Fruit fly (Drosophila melanogaster) whole organism, embryonic: Measurements from ENCODE around the gene SCaMC.
A peak's percentile ranks its signal among the peaks of the same experiment; 100 is the strongest.

Source experiments
- Awh ChIP-seq: fragments of 200-800 bp; sonication (Bioruptor generic); IDR thresholded peaks from 2 replicates; pipeline ENCODE4, ENCODE4 v1.3.6; 2022; ENCODE audit warnings: missing biosample characterization, missing genetic modification characterization
- B-H1 ChIP-seq: fragments of 200-800 bp; sonication (Bioruptor generic); IDR thresholded peaks from 3 replicates; pipeline ENCODE4 v1.3.6; 2022; ENCODE audit warnings: missing biosample characterization, missing genetic modification characterization
- CG10147 ChIP-seq: fragments of 200-800 bp; sonication (Bioruptor generic); optimal IDR thresholded peaks from 2 replicates; lab custom pipeline; 2019; ENCODE audit warnings: missing biosample characterization, mild to moderate bottlenecking, missing genetic modification characterization, moderate library complexity
- CG11247 ChIP-seq: fragments of 200-800 bp; sonication (Bioruptor generic); IDR thresholded peaks from 2 replicates; pipeline ENCODE4 v1.3.6; 2022; ENCODE audit warnings: missing biosample characterization, missing genetic modification characterization
- CG11504 ChIP-seq: fragments of 200-800 bp; sonication (Bioruptor generic); optimal IDR thresholded peaks from 3 replicates; lab custom pipeline; 2019; ENCODE audit warnings: missing biosample characterization, mild to moderate bottlenecking, missing genetic modification characterization, moderate library complexity
- CG12071 ChIP-seq: fragments of 200-800 bp; sonication (Bioruptor generic); optimal IDR thresholded peaks from 3 replicates; lab custom pipeline; 2018; ENCODE audit warnings: missing biosample characterization, mild to moderate bottlenecking, missing genetic modification characterization
- CG14710 ChIP-seq: fragments of 200-800 bp; sonication (Bioruptor generic); optimal IDR thresholded peaks from 3 replicates; lab custom pipeline; 2019; ENCODE audit warnings: missing biosample characterization, mild to moderate bottlenecking, missing genetic modification characterization, moderate library complexity
- CG1792 ChIP-seq: fragments of 200-800 bp; sonication (Bioruptor generic); optimal IDR thresholded peaks from 2 replicates; lab custom pipeline; 2016; ENCODE audit warnings: missing biosample characterization, missing genetic modification characterization
- CG18476 ChIP-seq: fragments of 200-800 bp; sonication (Bioruptor generic); optimal IDR thresholded peaks from 2 replicates; lab custom pipeline; 2016; ENCODE audit warnings: missing biosample characterization, mild to moderate bottlenecking, missing genetic modification characterization
- CG2678 ChIP-seq: fragments of 200-800 bp; sonication (Bioruptor generic); optimal IDR thresholded peaks from 3 replicates; lab custom pipeline; 2019; ENCODE audit warnings: missing biosample characterization, mild to moderate bottlenecking, missing genetic modification characterization, moderate library complexity
- CG30403 ChIP-seq: fragments of 200-800 bp; sonication (Bioruptor generic); optimal IDR thresholded peaks from 3 replicates; lab custom pipeline; 2016; ENCODE audit warnings: missing biosample characterization, missing genetic modification characterization
- CG30431 ChIP-seq: fragments of 200-800 bp; sonication (Bioruptor generic); optimal IDR thresholded peaks from 2 replicates; lab custom pipeline; 2017; ENCODE audit warnings: missing biosample characterization, missing genetic modification characterization
- CG3065 ChIP-seq: fragments of 200-800 bp; sonication (Bioruptor generic); optimal IDR thresholded peaks from 2 replicates; lab custom pipeline; 2016; ENCODE audit warnings: missing biosample characterization, missing genetic modification characterization
- CG31224 ChIP-seq: fragments of 200-800 bp; sonication (Bioruptor generic); IDR thresholded peaks from 2 replicates; pipeline ENCODE4 v1.3.6; 2022; ENCODE audit warnings: missing biosample characterization, missing genetic modification characterization
- CG32767 ChIP-seq: fragments of 200-800 bp; sonication (Bioruptor generic); IDR thresholded peaks from 2 replicates; pipeline ENCODE4 v1.3.6; 2022; ENCODE audit warnings: missing biosample characterization, missing genetic modification characterization
- CG34224 ChIP-seq: fragments of 200-800 bp; sonication (Bioruptor generic); IDR thresholded peaks from 3 replicates; pipeline ENCODE4 v1.3.6; 2022; ENCODE audit warnings: missing biosample characterization, missing genetic modification characterization; ENCODE audit not compliant: partially characterized antibody
- CG3726 ChIP-seq: fragments of 200-800 bp; sonication (Bioruptor generic); IDR thresholded peaks from 3 replicates; pipeline ENCODE4, ENCODE4 v1.3.6; 2022; ENCODE audit warnings: missing biosample characterization, missing genetic modification characterization
- CG3838 ChIP-seq: fragments of 200-800 bp; sonication (Bioruptor generic); optimal IDR thresholded peaks from 3 replicates; lab custom pipeline; 2016; ENCODE audit warnings: missing biosample characterization, missing genetic modification characterization
- CG42726 ChIP-seq: fragments of 200-800 bp; sonication (Bioruptor generic); IDR thresholded peaks from 2 replicates; pipeline ENCODE4 v1.3.6; 2022; ENCODE audit warnings: missing biosample characterization, missing genetic modification characterization; ENCODE audit not compliant: partially characterized antibody
- CG4282 ChIP-seq: fragments of 200-800 bp; sonication (Bioruptor generic); optimal IDR thresholded peaks from 2 replicates; lab custom pipeline; 2016; ENCODE audit warnings: missing biosample characterization, missing genetic modification characterization
- CG4854 ChIP-seq: fragments of 200-800 bp; sonication (Bioruptor generic); optimal IDR thresholded peaks from 2 replicates; lab custom pipeline; 2016; ENCODE audit warnings: missing biosample characterization, missing genetic modification characterization, inconsistent platforms
- CG7271 ChIP-seq: fragments of 200-800 bp; sonication (Bioruptor generic); optimal IDR thresholded peaks from 2 replicates; lab custom pipeline; 2018; ENCODE audit warnings: missing biosample characterization, mild to moderate bottlenecking, missing genetic modification characterization, moderate library complexity
- CG8478 ChIP-seq: fragments of >200 bp; optimal IDR thresholded peaks from 2 replicates; lab custom pipeline; 2018
- Ets65A ChIP-seq: fragments of 200-800 bp; sonication (Bioruptor generic); peaks from one replicate; lab custom pipeline; 2016; ENCODE audit warnings: missing biosample characterization, missing genetic modification characterization
- H2.0 ChIP-seq: fragments of 200-800 bp; sonication (Bioruptor generic); IDR thresholded peaks from 2 replicates; pipeline ENCODE4 v1.3.6; 2022; ENCODE audit warnings: missing biosample characterization, missing genetic modification characterization
- HHEX ChIP-seq: fragments of 200-800 bp; sonication (Bioruptor generic); optimal IDR thresholded peaks from 3 replicates; lab custom pipeline; 2017; ENCODE audit warnings: missing biosample characterization, mild to moderate bottlenecking, missing genetic modification characterization, missing genetic modification reagents
- Hmx ChIP-seq: fragments of 200-800 bp; sonication (Bioruptor generic); optimal IDR thresholded peaks from 2 replicates; lab custom pipeline; 2016; ENCODE audit warnings: missing biosample characterization, missing genetic modification characterization
- Lhr ChIP-seq: fragments of 200-800 bp; sonication (Bioruptor generic); optimal IDR thresholded peaks from 3 replicates; lab custom pipeline; 2017; ENCODE audit warnings: mild to moderate bottlenecking, missing biosample characterization, missing genetic modification reagents, missing genetic modification characterization
- MBD-R2 ChIP-seq: fragments of 200-800 bp; sonication (Bioruptor generic); IDR thresholded peaks from 2 replicates; pipeline ENCODE4 v1.3.6; 2022; ENCODE audit warnings: missing biosample characterization, missing genetic modification characterization
- Opbp ChIP-seq: fragments of 200-800 bp; sonication (Bioruptor generic); IDR thresholded peaks from 3 replicates; pipeline ENCODE4 v1.3.6; 2022; ENCODE audit warnings: missing biosample characterization, missing genetic modification characterization; ENCODE audit not compliant: partially characterized antibody
- TFAM ChIP-seq: fragments of 200-800 bp; sonication (Bioruptor generic); optimal IDR thresholded peaks from 2 replicates; lab custom pipeline; 2017; ENCODE audit warnings: missing biosample characterization, missing genetic modification characterization, inconsistent platforms
- Taf1 ChIP-seq: fragments of 200-800 bp; sonication (Bioruptor generic); IDR thresholded peaks from 2 replicates; pipeline ENCODE4 v1.3.6; 2022; ENCODE audit warnings: missing biosample characterization, missing genetic modification characterization
- abd-A ChIP-seq: fragments of 200-800 bp; sonication (Bioruptor generic); optimal IDR thresholded peaks from 3 replicates; lab custom pipeline; 2019; ENCODE audit warnings: missing biosample characterization, mild to moderate bottlenecking, missing genetic modification characterization, moderate library complexity
- ara ChIP-seq: fragments of 200-800 bp; sonication (Bioruptor generic); IDR thresholded peaks from 2 replicates; pipeline ENCODE4 v1.3.6; 2022; ENCODE audit warnings: missing biosample characterization, missing genetic modification characterization
- ash1 ChIP-seq: fragments of 200-800 bp; sonication (Bioruptor generic); optimal IDR thresholded peaks from 2 replicates; lab custom pipeline; 2018; ENCODE audit warnings: missing biosample characterization, mild to moderate bottlenecking, missing genetic modification characterization
- cg ChIP-seq: fragments of 200-800 bp; sonication (Bioruptor generic); optimal IDR thresholded peaks from 3 replicates; lab custom pipeline; 2019; ENCODE audit warnings: missing biosample characterization, mild to moderate bottlenecking, missing genetic modification characterization, moderate library complexity
- cwo ChIP-seq: fragments of 200-800 bp; sonication (Bioruptor generic); optimal IDR thresholded peaks from 3 replicates; lab custom pipeline; 2017; ENCODE audit warnings: missing biosample characterization, missing genetic modification characterization, mild to moderate bottlenecking, moderate library complexity, missing genetic modification reagents
- dati ChIP-seq: fragments of 200-800 bp; sonication (Bioruptor generic); IDR thresholded peaks from 2 replicates; pipeline ENCODE4 v1.3.6; 2022; ENCODE audit warnings: missing biosample characterization, missing genetic modification characterization
- eve ChIP-seq, 2 experiments: fragments of >200 bp; optimal IDR thresholded peaks; 2 replicates each; lab custom pipeline; 2017; ENCODE audit warnings: missing biosample characterization in 2 of 2, missing genetic modification characterization in 2 of 2
- fu2 ChIP-seq: fragments of 200-800 bp; sonication (Bioruptor generic); optimal IDR thresholded peaks from 2 replicates; lab custom pipeline; 2016; ENCODE audit warnings: missing biosample characterization, missing genetic modification characterization
- gfzf ChIP-seq: fragments of 200-800 bp; sonication (Bioruptor generic); optimal IDR thresholded peaks from 2 replicates; lab custom pipeline; 2016; ENCODE audit warnings: missing biosample characterization, mild to moderate bottlenecking, missing genetic modification characterization, moderate library complexity
- gsb-n ChIP-seq: fragments of 200-800 bp; sonication (Bioruptor generic); optimal IDR thresholded peaks from 3 replicates; lab custom pipeline; 2018; ENCODE audit warnings: missing biosample characterization, mild to moderate bottlenecking, missing genetic modification characterization
- jumu ChIP-seq: fragments of 200-800 bp; sonication (Bioruptor generic); optimal IDR thresholded peaks from 3 replicates; lab custom pipeline; 2016; ENCODE audit warnings: missing biosample characterization, missing genetic modification characterization
- psq ChIP-seq: fragments of 200-800 bp; sonication (Bioruptor generic); optimal IDR thresholded peaks from 2 replicates; lab custom pipeline; 2017; ENCODE audit warnings: missing biosample characterization, missing genetic modification characterization
- ro ChIP-seq: fragments of 200-800 bp; sonication (Bioruptor generic); IDR thresholded peaks from 2 replicates; pipeline ENCODE4 v1.3.6; 2022; ENCODE audit warnings: missing biosample characterization, missing genetic modification characterization
- sim ChIP-seq: fragments of 200-800 bp; sonication (Bioruptor generic); IDR thresholded peaks from 2 replicates; pipeline ENCODE4 v1.3.6; 2022; ENCODE audit warnings: missing biosample characterization, missing genetic modification characterization
- sob ChIP-seq: fragments of 200-800 bp; sonication (Bioruptor generic); IDR thresholded peaks from 2 replicates; pipeline ENCODE4 v1.3.6; 2022; ENCODE audit warnings: missing biosample characterization, missing genetic modification characterization
- ttk ChIP-seq: fragments of 200-800 bp; sonication (Bioruptor generic); IDR thresholded peaks from 2 replicates; pipeline ENCODE4 v2.1.2; 2022; ENCODE audit warnings: missing biosample characterization, missing genetic modification characterization
- vfl ChIP-seq: fragments of 200-800 bp; sonication (Bioruptor generic); optimal IDR thresholded peaks from 2 replicates; lab custom pipeline; 2016; ENCODE audit warnings: missing biosample characterization, missing genetic modification characterization
- vnd ChIP-seq: fragments of 200-800 bp; sonication (Bioruptor generic); IDR thresholded peaks from 3 replicates; pipeline ENCODE4 v1.3.6; 2022; ENCODE audit warnings: missing biosample characterization, missing genetic modification characterization; ENCODE audit not compliant: partially characterized antibody

Gene SCaMC

dm6 chr3L:12406999-12407632, 7.5 kb downstream of the SCaMC start (continued):
- TF ChIP-seq CG2678 (tag; lab: Kevin White, UChicago) (peak; percentile 93), vfl (GFP tag; lab: Kevin White, UChicago) (peak; percentile 82), CG11504 (tag; lab: Kevin White, UChicago) (peak; percentile 28), CG8478 (lab: Kevin White, UChicago) (no peak), ttk (peak; percentile 74; the same call in 1 of the 2 replicates), Hmx (GFP tag; lab: Kevin White, UChicago) (no peak), eve (GFP tag; optimal IDR thresholded peaks at IDR 0.05; lab: Kevin White, UChicago) (no peak), dati (GFP tag; lab: Robert Waterston, UW) (no peak; the same call in 1 of the 2 replicates), Taf1 (GFP tag; lab: Robert Waterston, UW) (peak; percentile 83), abd-A (tag; lab: Kevin White, UChicago) (peak; percentile 94), cwo (peak; percentile 93), H2.0 (GFP tag; lab: Robert Waterston, UW) (peak; percentile 71), CG11247 (GFP tag; lab: Robert Waterston, UW) (peak; percentile 90), CG7271 (tag; lab: Kevin White, UChicago) (no peak), Opbp (GFP tag; lab: Robert Waterston, UW) (no peak), cg (GFP tag; lab: Kevin White, UChicago) (peak; percentile 6), TFAM (GFP tag; lab: Kevin White, UChicago) (no peak), gfzf (GFP tag; lab: Kevin White, UChicago) (peak; percentile 14), CG3726 (peak; percentile 92), CG4282 (GFP tag; lab: Kevin White, UChicago) (peak; percentile 64), CG34224 (GFP tag; lab: Robert Waterston, UW) (peak; percentile 18; the same call in 2 of the 3 replicates), CG30403 (GFP tag; lab: Kevin White, UChicago) (peak; percentile 60), sim (GFP tag; lab: Robert Waterston, UW) (peak; percentile 61; the same call in 1 of the 2 replicates), HHEX (GFP tag; lab: Kevin White, UChicago) (peak; percentile 94), ash1 (GFP tag; lab: Kevin White, UChicago) (peak; percentile 94), Awh (peak; percentile 98), CG1792 (peak; percentile 95), fu2 (GFP tag; lab: Kevin White, UChicago) (peak; percentile 83), CG4854 (peak; percentile 93), CG14710 (tag; lab: Kevin White, UChicago) (no peak), B-H1 (GFP tag; lab: Robert Waterston, UW) (peak; percentile 83; the same call in 2 of the 3 replicates), Lhr (GFP tag; lab: Kevin White, UChicago) (peak; percentile 64), jumu (peak; percentile 81), CG10147 (peak; percentile 91), CG3838 (GFP tag; lab: Kevin White, UChicago) (peak; percentile 92), ara (GFP tag; lab: Robert Waterston, UW) (peak; percentile 81), CG42726 (GFP tag; lab: Robert Waterston, UW) (no peak), sob (peak; percentile 95), CG30431 (peak; percentile 24), CG32767 (GFP tag; lab: Robert Waterston, UW) (peak; percentile 94), ro (GFP tag; lab: Robert Waterston, UW) (peak; percentile 46; the same call in 1 of the 2 replicates), CG3065 (GFP tag; lab: Kevin White, UChicago) (peak; percentile 78), psq (GFP tag; lab: Kevin White, UChicago) (peak; percentile 82), CG31224 (peak; percentile 78), Ets65A (GFP tag; lab: Kevin White, UChicago) (peak; percentile 95), CG12071 (peak; percentile 96), MBD-R2 (GFP tag; lab: Robert Waterston, UW) (peak; percentile 75; the same call in 1 of the 2 replicates), gsb-n (tag; lab: Kevin White, UChicago) (peak; percentile 58), vnd (GFP tag; lab: Robert Waterston, UW) (no peak), CG18476 (GFP tag; lab: Kevin White, UChicago) (peak; percentile 72)
